Fruit fly (Drosophila melanogaster): ENCODE results near the gene Naa40.
A peak's percentile ranks its signal among the peaks of the same experiment; 100 is the strongest.

Gene Naa40

DNA sequence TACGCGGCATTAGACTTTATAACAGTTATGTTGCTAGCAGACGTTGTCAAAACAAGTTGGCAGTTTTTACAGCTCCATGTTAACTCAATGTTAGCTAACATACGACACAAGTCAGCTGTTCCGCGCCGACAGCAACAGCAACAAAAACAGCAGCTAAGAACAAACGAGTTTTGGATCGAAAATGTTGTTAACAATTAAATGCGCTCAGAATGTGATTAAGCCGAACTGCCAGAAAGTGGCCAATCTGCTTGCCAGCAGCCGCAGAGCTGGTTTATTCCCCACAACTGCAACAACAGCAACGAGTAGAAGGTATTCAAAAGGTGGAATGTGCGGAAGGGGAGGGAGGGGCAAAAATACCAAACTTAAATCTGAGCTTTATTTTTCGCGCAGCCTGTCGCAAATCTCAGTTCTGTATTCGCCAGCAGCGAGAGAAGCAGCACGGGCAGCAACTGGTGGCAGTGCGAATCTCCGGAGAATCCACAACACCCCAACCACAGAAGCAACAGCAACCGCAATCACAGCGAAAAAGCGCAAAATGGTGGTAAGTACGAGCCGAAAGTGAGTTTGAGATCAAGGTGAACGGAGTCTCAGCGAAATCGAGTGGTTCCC is 1.6 kb downstream of the Naa40 start, which contains the start of gene Pcd (continued):
- TF ChIP-seq Bdp1 (GFP tag; optimal IDR thresholded peaks at IDR 0.05) (no peak), zf30C (GFP tag; optimal IDR thresholded peaks at IDR 0.05) (no peak), Six4 (GFP tag; optimal IDR thresholded peaks at IDR 0.05) (no peak), CG33557 (GFP tag; optimal IDR thresholded peaks at IDR 0.05) (no peak), kni (GFP tag; optimal IDR thresholded peaks at IDR 0.05) (no peak), CG30020 (tag; optimal IDR thresholded peaks at IDR 0.05) (no peak), caup (GFP tag; optimal IDR thresholded peaks at IDR 0.05; ENCODE audit: severe bottlenecking) (no peak), CG31365 (tag; optimal IDR thresholded peaks at IDR 0.05) (no peak), PHDP (tag; optimal IDR thresholded peaks at IDR 0.05) (no peak), ken (GFP tag; IDR thresholded peaks at IDR 0.05) (no peak), sens (GFP tag) (no peak), Opbp (GFP tag; IDR thresholded peaks at IDR 0.05; ENCODE audit: partially characterized antibody) (no peak), CG5953 (GFP tag; IDR thresholded peaks at IDR 0.05) (no peak), CG2712 (tag; optimal IDR thresholded peaks at IDR 0.05) (no peak), Atf6 (GFP tag; IDR thresholded peaks at IDR 0.05) (no peak), Side (GFP tag; optimal IDR thresholded peaks at IDR 0.05) (no peak), Scr (GFP tag; IDR thresholded peaks at IDR 0.05; ENCODE audit: partially characterized antibody) (0 out of 2 replicates have a peak, but pooled peaks have one; percentile 17), oc (tag; optimal IDR thresholded peaks at IDR 0.05) (no peak), nerfin-1 (tag; optimal IDR thresholded peaks at IDR 0.05) (no peak), aop (GFP tag; IDR thresholded peaks at IDR 0.05) (no peak), odd (GFP tag; optimal IDR thresholded peaks at IDR 0.05) (no peak), CG12155 (GFP tag; optimal IDR thresholded peaks at IDR 0.05) (peak; percentile 97), CG7372 (GFP tag; IDR thresholded peaks at IDR 0.05) (no peak), CG2129 (GFP tag; IDR thresholded peaks at IDR 0.05; ENCODE audit: partially characterized antibody) (no peak), CG6854 (GFP tag; optimal IDR thresholded peaks at IDR 0.05) (no peak), pho (GFP tag; optimal IDR thresholded peaks at IDR 0.05) (no peak), HLH4C (GFP tag; IDR thresholded peaks at IDR 0.05; ENCODE audit: partially characterized antibody) (0 out of 3 replicates have a peak, but pooled peaks have one; percentile 36), Dref (GFP tag; IDR thresholded peaks at IDR 0.05) (no peak), otp (GFP tag; IDR thresholded peaks at IDR 0.05) (no peak), Dfd (GFP tag; optimal IDR thresholded peaks at IDR 0.05) (no peak), ttk (GFP tag; IDR thresholded peaks at IDR 0.05) (no peak), CG8281 (tag; optimal IDR thresholded peaks at IDR 0.05) (no peak), wek (GFP tag; optimal IDR thresholded peaks at IDR 0.05) (no peak), CG7963 (GFP tag; IDR thresholded peaks at IDR 0.05; ENCODE audit: partially characterized antibody) (no peak), CG2202 (tag; optimal IDR thresholded peaks at IDR 0.05) (no peak), CG7839 (tag; optimal IDR thresholded peaks at IDR 0.05) (no peak), fu2 (GFP tag; optimal IDR thresholded peaks at IDR 0.05) (no peak), CrebB (tag; optimal IDR thresholded peaks at IDR 0.05) (no peak), nmo (GFP tag; optimal IDR thresholded peaks at IDR 0.05) (no peak), Ravus (GFP tag; IDR thresholded peaks at IDR 0.05) (no peak), chn (GFP tag; optimal IDR thresholded peaks at IDR 0.05) (no peak), Doc2 (GFP tag; IDR thresholded peaks at IDR 0.05) (no peak), CG6175 (GFP tag; IDR thresholded peaks at IDR 0.05) (peak; percentile 76; the same call in 2 of the 3 replicates), Tbp (GFP tag; optimal IDR thresholded peaks at IDR 0.05) (no peak), CG14860 (GFP tag; IDR thresholded peaks at IDR 0.05; ENCODE audit: partially characterized antibody) (no peak), Atf3 (GFP tag; optimal IDR thresholded peaks at IDR 0.05) (no peak), knrl (GFP tag; IDR thresholded peaks at IDR 0.05; ENCODE audit: partially characterized antibody) (no peak), eve (GFP tag; optimal IDR thresholded peaks at IDR 0.05) (no peak), prd (optimal IDR thresholded peaks at IDR 0.05) (no peak), prd (GFP tag; IDR thresholded peaks at IDR 0.05) (no peak), NK7.1 (GFP tag; optimal IDR thresholded peaks at IDR 0.05) (no peak)
